Fruit fly (Drosophila melanogaster) whole organism, embryonic: ENCODE measurements around the gene CG14253.
A peak's percentile ranks its signal among the peaks of the same experiment; 100 is the strongest.

ENCODE experiments used
- CG10267 ChIP-seq: fragments of 200-800 bp; sonication (Bioruptor generic); optimal IDR thresholded peaks from 2 replicates; lab custom pipeline; 2018; ENCODE audit warnings: missing biosample characterization, mild to moderate bottlenecking, missing genetic modification characterization, moderate library complexity
- CG11398 ChIP-seq: fragments of 200-800 bp; sonication (Bioruptor generic); optimal IDR thresholded peaks from 2 replicates; lab custom pipeline; 2016; ENCODE audit warnings: missing biosample characterization, missing genetic modification characterization
- CG11696 ChIP-seq: fragments of 200-800 bp; sonication (Bioruptor generic); IDR thresholded peaks from 2 replicates; pipeline ENCODE4 v1.3.6; 2022; ENCODE audit warnings: missing biosample characterization, missing genetic modification characterization
- CG12071 ChIP-seq: fragments of 200-800 bp; sonication (Bioruptor generic); optimal IDR thresholded peaks from 3 replicates; lab custom pipeline; 2018; ENCODE audit warnings: missing biosample characterization, mild to moderate bottlenecking, missing genetic modification characterization
- CG12744 ChIP-seq: fragments of 200-800 bp; sonication (Bioruptor generic); optimal IDR thresholded peaks from 2 replicates; lab custom pipeline; 2016; ENCODE audit warnings: missing biosample characterization, missing genetic modification characterization
- CG14441 ChIP-seq: fragments of 200-800 bp; sonication (Bioruptor generic); IDR thresholded peaks from 2 replicates; pipeline ENCODE4 v1.3.6; 2022; ENCODE audit warnings: missing biosample characterization, missing genetic modification characterization
- CG15269 ChIP-seq: fragments of 200-800 bp; sonication (Bioruptor generic); optimal IDR thresholded peaks from 2 replicates; lab custom pipeline; 2018; ENCODE audit warnings: missing biosample characterization, mild to moderate bottlenecking, missing genetic modification characterization, moderate library complexity
- CG15479 ChIP-seq: fragments of 200-800 bp; sonication (Bioruptor generic); optimal IDR thresholded peaks from 3 replicates; lab custom pipeline; 2019; ENCODE audit warnings: missing biosample characterization, mild to moderate bottlenecking, missing genetic modification characterization, moderate library complexity
- CG17385 ChIP-seq: fragments of 200-800 bp; sonication (Bioruptor generic); optimal IDR thresholded peaks from 3 replicates; lab custom pipeline; 2018; ENCODE audit warnings: missing biosample characterization, mild to moderate bottlenecking, missing genetic modification characterization
- CG17612 ChIP-seq: fragments of 200-800 bp; sonication (Bioruptor generic); IDR thresholded peaks from 2 replicates; pipeline ENCODE4 v1.3.6; 2022; ENCODE audit warnings: missing biosample characterization, missing genetic modification characterization
- CG18599 ChIP-seq: fragments of 200-800 bp; sonication (Bioruptor generic); optimal IDR thresholded peaks from 3 replicates; lab custom pipeline; 2017; ENCODE audit warnings: missing biosample characterization, missing genetic modification characterization, mild to moderate bottlenecking, moderate library complexity, missing genetic modification reagents
- CG2199 ChIP-seq: fragments of 200-800 bp; sonication (Bioruptor generic); IDR thresholded peaks from 3 replicates; pipeline ENCODE4 v1.3.6; 2022; ENCODE audit warnings: missing biosample characterization, missing genetic modification characterization
- CG2202 ChIP-seq: fragments of 200-800 bp; sonication (Bioruptor generic); optimal IDR thresholded peaks from 2 replicates; lab custom pipeline; 2018; ENCODE audit warnings: missing biosample characterization, mild to moderate bottlenecking, missing genetic modification characterization
- CG32532 ChIP-seq: fragments of 200-800 bp; sonication (Bioruptor generic); IDR thresholded peaks from 2 replicates; pipeline ENCODE4 v1.3.6; 2022; ENCODE audit warnings: missing biosample characterization, missing genetic modification characterization
- CG3281 ChIP-seq: fragments of 200-800 bp; sonication (Bioruptor generic); optimal IDR thresholded peaks from 3 replicates; lab custom pipeline; 2017; ENCODE audit warnings: missing biosample characterization, mild to moderate bottlenecking, missing genetic modification characterization
- CG34224 ChIP-seq: fragments of 200-800 bp; sonication (Bioruptor generic); IDR thresholded peaks from 3 replicates; pipeline ENCODE4 v1.3.6; 2022; ENCODE audit warnings: missing biosample characterization, missing genetic modification characterization; ENCODE audit not compliant: partially characterized antibody
- CG7357 ChIP-seq: fragments of 200-800 bp; sonication (Bioruptor generic); IDR thresholded peaks from 3 replicates; pipeline ENCODE4 v1.3.6; 2022; ENCODE audit warnings: missing biosample characterization, missing genetic modification characterization
- CG7987 ChIP-seq: fragments of 200-800 bp; sonication (Bioruptor generic); optimal IDR thresholded peaks from 2 replicates; lab custom pipeline; 2018; ENCODE audit warnings: missing biosample characterization, mild to moderate bottlenecking, missing genetic modification characterization, moderate library complexity
- CG8281 ChIP-seq: fragments of 200-800 bp; sonication (Bioruptor generic); optimal IDR thresholded peaks from 2 replicates; lab custom pipeline; 2018; ENCODE audit warnings: missing biosample characterization, mild to moderate bottlenecking, missing genetic modification characterization, moderate library complexity
- CG8290 ChIP-seq, 3 experiments: fragments of 200-800 bp; sonication (Bioruptor generic); optimal IDR thresholded peaks; 2 replicates each; lab custom pipeline; 2016 to 2019; ENCODE audit warnings: missing biosample characterization in 3 of 3, missing genetic modification characterization in 3 of 3, mild to moderate bottlenecking in 2 of 3, moderate library complexity in 1 of 3
- Dek ChIP-seq: fragments of 200-800 bp; sonication (Bioruptor generic); optimal IDR thresholded peaks from 3 replicates; lab custom pipeline; 2019; ENCODE audit warnings: missing biosample characterization, mild to moderate bottlenecking, missing genetic modification characterization, moderate library complexity
- GATAe ChIP-seq: fragments of 200-800 bp; sonication (Bioruptor generic); conservative IDR thresholded peaks from 2 replicates; pipeline ENCODE4 v1.3.6; 2022; ENCODE audit warnings: missing biosample characterization, missing genetic modification characterization
- HmgZ ChIP-seq: fragments of 200-800 bp; sonication (Bioruptor generic); optimal IDR thresholded peaks from 2 replicates; lab custom pipeline; 2018; ENCODE audit warnings: missing biosample characterization, mild to moderate bottlenecking, missing genetic modification characterization
- Hsf ChIP-seq: fragments of 200-800 bp; sonication (Bioruptor generic); optimal IDR thresholded peaks from 3 replicates; lab custom pipeline; 2016; ENCODE audit warnings: missing biosample characterization, missing genetic modification characterization
- Kr ChIP-seq: fragments of 200-800 bp; sonication (Bioruptor generic); optimal IDR thresholded peaks from 2 replicates; lab custom pipeline; 2017; ENCODE audit warnings: missing biosample characterization, mild to moderate bottlenecking, missing genetic modification characterization
- Max ChIP-seq: fragments of 200-800 bp; sonication (Bioruptor generic); optimal IDR thresholded peaks from 2 replicates; lab custom pipeline; 2016; ENCODE audit warnings: missing biosample characterization, mild to moderate bottlenecking, missing genetic modification characterization
- Mrtf ChIP-seq: fragments of 200-800 bp; sonication (Bioruptor generic); IDR thresholded peaks from 3 replicates; pipeline ENCODE4 v1.3.6; 2022; ENCODE audit warnings: missing biosample characterization, missing genetic modification characterization
- NK7.1 ChIP-seq: fragments of 200-800 bp; sonication (Bioruptor generic); optimal IDR thresholded peaks from 3 replicates; lab custom pipeline; 2016; ENCODE audit warnings: missing biosample characterization, missing genetic modification characterization
- Nf-YB ChIP-seq: fragments of 200-800 bp; sonication (Bioruptor generic); optimal IDR thresholded peaks from 3 replicates; lab custom pipeline; 2019; ENCODE audit warnings: missing biosample characterization, mild to moderate bottlenecking, missing genetic modification characterization, moderate library complexity
- NfI ChIP-seq: fragments of 200-800 bp; sonication (Bioruptor generic); optimal IDR thresholded peaks from 3 replicates; lab custom pipeline; 2018; ENCODE audit warnings: missing biosample characterization, mild to moderate bottlenecking, missing genetic modification characterization, moderate library complexity
- Oaz ChIP-seq: fragments of 200-800 bp; sonication (Bioruptor generic); IDR thresholded peaks from 2 replicates; pipeline ENCODE4 v1.3.6; 2022; ENCODE audit warnings: missing biosample characterization, missing genetic modification characterization
- Poxn ChIP-seq: fragments of 200-800 bp; sonication (Bioruptor generic); IDR thresholded peaks from 2 replicates; pipeline ENCODE4 v1.3.6; 2022; ENCODE audit warnings: missing biosample characterization, missing genetic modification characterization
- cato ChIP-seq: fragments of 200-800 bp; sonication (Bioruptor generic); optimal IDR thresholded peaks from 2 replicates; lab custom pipeline; 2016; ENCODE audit warnings: missing biosample characterization, missing genetic modification characterization, borderline replicate concordance
- cg ChIP-seq: fragments of 200-800 bp; sonication (Bioruptor generic); optimal IDR thresholded peaks from 3 replicates; lab custom pipeline; 2019; ENCODE audit warnings: missing biosample characterization, mild to moderate bottlenecking, missing genetic modification characterization, moderate library complexity
- exex ChIP-seq: fragments of 200-800 bp; sonication (Bioruptor generic); optimal IDR thresholded peaks from 4 replicates; lab custom pipeline; 2018; ENCODE audit warnings: missing biosample characterization, mild to moderate bottlenecking, missing genetic modification characterization, moderate library complexity
- gem ChIP-seq: fragments of 200-800 bp; sonication (Bioruptor generic); optimal IDR thresholded peaks from 2 replicates; lab custom pipeline; 2019; ENCODE audit warnings: missing biosample characterization, mild to moderate bottlenecking, missing genetic modification characterization, moderate library complexity
- grn ChIP-seq: fragments of 200-800 bp; sonication (Bioruptor generic); optimal IDR thresholded peaks from 3 replicates; lab custom pipeline; 2017; ENCODE audit warnings: missing biosample characterization, missing genetic modification characterization
- hkb ChIP-seq, 2 experiments: fragments of 200-800 bp in 1 of 2; fragments of >200 bp in 1 of 2; sonication (Bioruptor generic) in 1 of 2; IDR thresholded peaks in 1 of 2; optimal IDR thresholded peaks in 1 of 2; 2 replicates each; pipeline versions ENCODE4 v1.3.6 to Lab custom; 2017 to 2022; ENCODE audit warnings: missing biosample characterization in 1 of 2, missing genetic modification characterization in 1 of 2
- klu ChIP-seq: fragments of 200-800 bp; sonication (Bioruptor generic); IDR thresholded peaks from 2 replicates; pipeline ENCODE4 v1.3.6; 2022; ENCODE audit warnings: missing biosample characterization, missing genetic modification characterization
- knrl ChIP-seq: fragments of 200-800 bp; sonication (Bioruptor generic); IDR thresholded peaks from 3 replicates; pipeline ENCODE4 v1.3.6; 2022; ENCODE audit warnings: missing biosample characterization, missing genetic modification characterization; ENCODE audit not compliant: partially characterized antibody
- nmo ChIP-seq: fragments of 200-800 bp; sonication (Bioruptor generic); optimal IDR thresholded peaks from 2 replicates; lab custom pipeline; 2018; ENCODE audit warnings: missing biosample characterization, mild to moderate bottlenecking, missing genetic modification characterization, moderate library complexity
- p53 ChIP-seq: fragments of 200-800 bp; sonication (Bioruptor generic); optimal IDR thresholded peaks from 2 replicates; lab custom pipeline; 2016; ENCODE audit warnings: missing biosample characterization, missing genetic modification characterization
- pita ChIP-seq: fragments of 200-800 bp; sonication (Bioruptor generic); optimal IDR thresholded peaks from 2 replicates; lab custom pipeline; 2017; ENCODE audit warnings: missing biosample characterization, mild to moderate bottlenecking, missing genetic modification characterization
- psq ChIP-seq: fragments of 200-800 bp; sonication (Bioruptor generic); optimal IDR thresholded peaks from 2 replicates; lab custom pipeline; 2017; ENCODE audit warnings: missing biosample characterization, missing genetic modification characterization
- row ChIP-seq: fragments of 200-800 bp; sonication (Bioruptor generic); IDR thresholded peaks from 3 replicates; pipeline ENCODE4 v1.3.6; 2022; ENCODE audit warnings: missing biosample characterization, missing genetic modification characterization
- seq ChIP-seq: fragments of 200-800 bp; sonication (Bioruptor generic); IDR thresholded peaks from 2 replicates; pipeline ENCODE4 v1.3.6; 2022; ENCODE audit warnings: missing biosample characterization, missing genetic modification characterization
- sim ChIP-seq: fragments of 200-800 bp; sonication (Bioruptor generic); IDR thresholded peaks from 2 replicates; pipeline ENCODE4 v1.3.6; 2022; ENCODE audit warnings: missing biosample characterization, missing genetic modification characterization
- sisA ChIP-seq: fragments of 200-800 bp; sonication (Bioruptor generic); IDR thresholded peaks from 2 replicates; pipeline ENCODE4 v1.3.6; 2022; ENCODE audit warnings: missing biosample characterization, missing genetic modification characterization
- tio ChIP-seq: fragments of 200-800 bp; sonication (Bioruptor generic); optimal IDR thresholded peaks from 2 replicates; lab custom pipeline; 2017; ENCODE audit warnings: missing biosample characterization, missing genetic modification characterization, inconsistent platforms
- wek ChIP-seq: fragments of 200-800 bp; sonication (Bioruptor generic); optimal IDR thresholded peaks from 3 replicates; lab custom pipeline; 2018; ENCODE audit warnings: missing biosample characterization, mild to moderate bottlenecking, missing genetic modification characterization, moderate library complexity

The CG14253 gene

DNA sequence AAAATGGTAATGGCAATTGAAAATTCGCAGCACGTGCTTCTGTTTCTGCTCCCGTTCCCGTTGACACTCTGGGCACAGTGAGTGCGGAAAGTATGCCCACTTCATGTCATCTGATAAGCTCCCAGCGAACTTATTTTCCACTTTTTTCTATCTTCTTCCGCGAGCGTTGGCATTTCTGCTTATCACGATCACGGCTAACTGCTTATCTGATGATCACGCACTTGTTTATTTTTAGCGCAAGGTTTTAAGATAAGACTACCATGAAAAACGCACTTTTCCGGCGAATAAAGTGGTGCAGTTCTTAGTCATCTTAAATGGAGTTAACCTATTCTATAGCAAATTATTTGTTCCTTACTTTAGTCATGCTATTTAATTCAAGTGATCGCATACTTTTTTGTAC is 40.9 kb upstream of the CG14253 start (continued):
- TF ChIP-seq CG2202 (tag; lab: Kevin White, UChicago) (no peak), Poxn (GFP tag; lab: Robert Waterston, UW) (no peak), wek (GFP tag; lab: Kevin White, UChicago) (no peak), sim (GFP tag; lab: Robert Waterston, UW) (no peak), CG18599 (GFP tag; lab: Kevin White, UChicago) (peak; percentile 48), CG10267 (tag; lab: Kevin White, UChicago) (peak; percentile 5), seq (no peak), Nf-YB (GFP tag; lab: Kevin White, UChicago) (no peak), CG8290 (GFP tag; optimal IDR thresholded peaks at IDR 0.05; lab: Kevin White, UChicago) (no peak), CG8290 (tag; optimal IDR thresholded peaks at IDR 0.05; lab: Kevin White, UChicago) (no peak), CG32532 (GFP tag; lab: Robert Waterston, UW) (no peak), NfI (peak; percentile 39), Kr (GFP tag; lab: Kevin White, UChicago) (no peak), p53 (GFP tag; lab: Kevin White, UChicago) (no peak), pita (GFP tag; lab: Kevin White, UChicago) (no peak), exex (tag; lab: Kevin White, UChicago) (peak; percentile 30), Mrtf (no peak), CG7987 (GFP tag; lab: Kevin White, UChicago) (no peak), CG17612 (GFP tag; lab: Robert Waterston, UW) (no peak), CG3281 (GFP tag; lab: Kevin White, UChicago) (peak; percentile 48), Hsf (peak; percentile 50), psq (GFP tag; lab: Kevin White, UChicago) (no peak), CG15269 (tag; lab: Kevin White, UChicago) (peak; percentile 56), nmo (GFP tag; lab: Kevin White, UChicago) (peak; percentile 65), sisA (peak; percentile 27; the same call in 1 of the 2 replicates), Max (GFP tag; lab: Kevin White, UChicago) (peak; percentile 18), CG11398 (no peak), CG7357 (GFP tag; lab: Robert Waterston, UW) (no peak), grn (peak; percentile 82), cg (GFP tag; lab: Kevin White, UChicago) (no peak), CG15479 (GFP tag; lab: Kevin White, UChicago) (no peak), cato (GFP tag; lab: Kevin White, UChicago) (no peak), Oaz (no peak), gem (tag; lab: Kevin White, UChicago) (no peak), hkb (optimal IDR thresholded peaks at IDR 0.05; lab: Kevin White, UChicago) (no peak), hkb (GFP tag; IDR thresholded peaks at IDR 0.05; lab: Robert Waterston, UW) (peak; percentile 31; the same call in 1 of the 2 replicates), tio (peak; percentile 51), CG34224 (GFP tag; lab: Robert Waterston, UW) (no peak), GATAe (GFP tag; lab: Robert Waterston, UW) (no peak), knrl (GFP tag; lab: Robert Waterston, UW) (no peak), NK7.1 (GFP tag; lab: Kevin White, UChicago) (no peak), CG2199 (no peak), klu (GFP tag; lab: Robert Waterston, UW) (no peak), CG12744 (GFP tag; lab: Kevin White, UChicago) (no peak), CG17385 (GFP tag; lab: Kevin White, UChicago) (peak; percentile 31), CG14441 (peak; percentile 31), Dek (tag; lab: Kevin White, UChicago) (no peak), CG12071 (GFP tag; lab: Kevin White, UChicago) (no peak), row (peak; percentile 54), CG11696 (GFP tag; lab: Robert Waterston, UW) (no peak), HmgZ (tag; lab: Kevin White, UChicago) (peak; percentile 34), CG8281 (peak; percentile 7)
